Fruit fly (Drosophila melanogaster) Kc167 (cell line): Measurements from ENCODE around the gene CG12986.

ENCODE experiments used
- Sin3A ChIP-seq: fragments of >200 bp; optimal IDR thresholded peaks from 2 replicates; lab custom pipeline; 2018; ENCODE audit warnings: missing external identifiers
- insv ChIP-seq: fragments of >200 bp; optimal IDR thresholded peaks from 3 replicates; lab custom pipeline; 2018; ENCODE audit warnings: missing external identifiers
- psq ChIP-seq: fragments of >200 bp; optimal IDR thresholded peaks from 2 replicates; lab custom pipeline; 2017; ENCODE audit warnings: missing external identifiers
- ttk ChIP-seq: sonication (Bioruptor generic); optimal IDR thresholded peaks from 2 replicates; lab custom pipeline; 2017; ENCODE audit warnings: missing external identifiers

dm6 chrX:17799803-17800151 lies 19.7 kb downstream of the CG12986 start:
- TF ChIP-seq Sin3A, result no peak
- no peak for TF ChIP-seq psq (lab: Kevin White, UChicago)
- no peak for TF ChIP-seq insv
- TF ChIP-seq ttk (lab: Kevin White, UChicago), result no peak
